Worm (Caenorhabditis elegans) whole organism, L2 larva: Measurements from ENCODE around the gene fipr-5.

ENCODE experiments used
- F13H6.1 ChIP-seq: sonication (generic microtip); optimal IDR thresholded peaks from 2 replicates; lab custom pipeline; 2016; ENCODE audit warnings: missing genetic modification characterization, missing compliant biosample characterization
- R02D3.7 ChIP-seq: fragments of 150-350 bp; optimal IDR thresholded peaks from 2 replicates; lab custom pipeline; 2014; ENCODE audit warnings: missing biosample characterization, missing genetic modification characterization
- ZK546.5 ChIP-seq: sonication (generic microtip); optimal IDR thresholded peaks from 2 replicates; lab custom pipeline; 2017; ENCODE audit warnings: missing biosample characterization, missing genetic modification characterization
- aly-2 ChIP-seq: fragments of 150-350 bp; optimal IDR thresholded peaks from 2 replicates; lab custom pipeline; 2014; ENCODE audit warnings: missing biosample characterization, missing genetic modification characterization
- ama-1 ChIP-seq: fragments of 150-350 bp; optimal IDR thresholded peaks from 2 replicates; lab custom pipeline; 2018; ENCODE audit warnings: inconsistent platforms
- blmp-1 ChIP-seq: sonication (generic microtip); optimal IDR thresholded peaks from 2 replicates; lab custom pipeline; 2017; ENCODE audit warnings: missing genetic modification characterization, mild to moderate bottlenecking, missing compliant biosample characterization, antibody characterized with exemption, moderate library complexity; ENCODE audit not compliant: insufficient read depth
- ceh-16 ChIP-seq: fragments of 150-350 bp; optimal IDR thresholded peaks from 2 replicates; lab custom pipeline; 2014; ENCODE audit warnings: missing biosample characterization, missing genetic modification characterization
- ceh-82 ChIP-seq: fragments of 150-350 bp; optimal IDR thresholded peaks from 2 replicates; lab custom pipeline; 2014; ENCODE audit warnings: missing biosample characterization, missing genetic modification characterization
- dmd-4 ChIP-seq: sonication (generic microtip); optimal IDR thresholded peaks from 2 replicates; lab custom pipeline; 2017; ENCODE audit warnings: missing biosample characterization, missing genetic modification characterization
- egl-27 ChIP-seq: sonication (generic microtip); optimal IDR thresholded peaks from 3 replicates; lab custom pipeline; 2017; ENCODE audit warnings: missing biosample characterization, missing genetic modification reagents, missing genetic modification characterization
- elt-3 ChIP-seq: sonication (generic microtip); optimal IDR thresholded peaks from 2 replicates; lab custom pipeline; 2017; ENCODE audit warnings: missing biosample characterization, missing genetic modification characterization
- fos-1 ChIP-seq: fragments of 150-350 bp; optimal IDR thresholded peaks from 2 replicates; lab custom pipeline; 2014; ENCODE audit warnings: missing biosample characterization, missing genetic modification characterization
- lin-11 ChIP-seq: fragments of 150-350 bp; sonication (generic microtip); optimal IDR thresholded peaks from 2 replicates; lab custom pipeline; 2014; ENCODE audit warnings: missing biosample characterization, missing genetic modification characterization, inconsistent platforms, mixed read lengths
- lin-13 ChIP-seq: fragments of 150-350 bp; optimal IDR thresholded peaks from 2 replicates; lab custom pipeline; 2014; ENCODE audit warnings: missing biosample characterization, missing genetic modification reagents, missing genetic modification characterization
- lin-39 ChIP-seq: fragments of 150-350 bp; optimal IDR thresholded peaks from 2 replicates; lab custom pipeline; 2014; ENCODE audit warnings: missing biosample characterization, missing genetic modification reagents, missing genetic modification characterization
- lsy-2 ChIP-seq, 2 experiments: fragments of 150-350 bp in 1 of 2; sonication (generic microtip) in 1 of 2; optimal IDR thresholded peaks; 2 replicates each; lab custom pipeline; 2014 to 2017; ENCODE audit warnings: missing biosample characterization in 2 of 2, missing genetic modification characterization in 2 of 2
- mbf-1 ChIP-seq: sonication (generic microtip); optimal IDR thresholded peaks from 2 replicates; lab custom pipeline; 2017; ENCODE audit warnings: missing biosample characterization, missing genetic modification characterization
- mdl-1 ChIP-seq, 2 experiments: fragments of 150-350 bp in 1 of 2; sonication (generic microtip) in 1 of 2; optimal IDR thresholded peaks; 2 replicates each; lab custom pipeline; 2017; ENCODE audit warnings: missing biosample characterization in 2 of 2, missing genetic modification characterization in 2 of 2
- nhr-10 ChIP-seq: sonication (generic microtip); optimal IDR thresholded peaks from 2 replicates; lab custom pipeline; 2017; ENCODE audit warnings: missing biosample characterization, missing genetic modification characterization
- nhr-12 ChIP-seq: fragments of 150-350 bp; optimal IDR thresholded peaks from 2 replicates; lab custom pipeline; 2014; ENCODE audit warnings: missing biosample characterization, missing genetic modification characterization
- nhr-21 ChIP-seq: fragments of 150-350 bp; optimal IDR thresholded peaks from 2 replicates; lab custom pipeline; 2014; ENCODE audit warnings: missing biosample characterization, missing genetic modification characterization
- nhr-237 ChIP-seq: fragments of 150-350 bp; optimal IDR thresholded peaks from 2 replicates; lab custom pipeline; 2014; ENCODE audit warnings: missing biosample characterization, missing genetic modification characterization
- nhr-6 ChIP-seq: fragments of 150-350 bp; optimal IDR thresholded peaks from 2 replicates; lab custom pipeline; 2014; ENCODE audit warnings: missing biosample characterization, missing genetic modification characterization
- nhr-77 ChIP-seq: fragments of 150-350 bp; optimal IDR thresholded peaks from 2 replicates; lab custom pipeline; 2014; ENCODE audit warnings: missing biosample characterization, missing genetic modification characterization
- peb-1 ChIP-seq: fragments of 150-350 bp; optimal IDR thresholded peaks from 2 replicates; lab custom pipeline; 2014; ENCODE audit warnings: missing biosample characterization, missing genetic modification characterization
- sem-4 ChIP-seq: fragments of 150-350 bp; optimal IDR thresholded peaks from 2 replicates; lab custom pipeline; 2014; ENCODE audit warnings: missing biosample characterization, missing genetic modification reagents, missing genetic modification characterization
- sma-9 ChIP-seq, 2 experiments: fragments of 150-350 bp in 1 of 2; sonication (generic microtip) in 1 of 2; optimal IDR thresholded peaks; 2 replicates each; lab custom pipeline; 2014 to 2016; ENCODE audit warnings: missing genetic modification characterization in 2 of 2, mild to moderate bottlenecking in 1 of 2, missing biosample characterization in 1 of 2, missing compliant biosample characterization in 1 of 2, missing genetic modification reagents in 1 of 2, moderate library complexity in 1 of 2
- unc-55 ChIP-seq: fragments of 150-350 bp; sonication (generic microtip); optimal IDR thresholded peaks from 3 replicates; lab custom pipeline; 2014; ENCODE audit warnings: missing biosample characterization, missing genetic modification reagents, missing genetic modification characterization
- zag-1 ChIP-seq: fragments of 150-350 bp; optimal IDR thresholded peaks from 2 replicates; lab custom pipeline; 2014; ENCODE audit warnings: missing biosample characterization, missing genetic modification characterization

The fipr-5 gene

DNA sequence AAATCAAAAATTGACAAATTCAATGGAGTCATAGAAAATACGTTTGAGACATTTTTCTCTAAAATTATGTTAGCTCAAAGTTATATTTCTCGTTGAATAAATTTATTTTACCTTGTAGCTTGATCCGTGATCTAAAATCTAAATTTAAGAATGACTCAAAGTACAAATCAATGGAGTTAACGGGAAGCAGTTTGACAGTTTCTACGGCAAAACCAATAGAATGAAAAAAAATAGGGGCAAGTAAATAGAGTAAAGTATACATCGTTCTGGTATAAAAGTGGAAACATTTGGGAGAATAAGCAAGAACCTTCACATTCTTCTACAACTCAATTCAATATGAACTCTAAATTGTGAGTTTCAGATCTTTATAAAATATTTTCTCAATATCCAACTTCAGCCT is 9.7 kb upstream of the fipr-5 start, which contains the start of gene fipr-6:
fipr-6 (plus strand) TSS at position 301 of the 400 bp plus-strand sequence.
- no peak for TF ChIP-seq mbf-1 (tag; lab: Kevin White, UChicago)
- no peak for TF ChIP-seq nhr-6 (tag; lab: Kevin White, UChicago)
- no peak for TF ChIP-seq dmd-4
- TF ChIP-seq lin-13 = no peak
- TF ChIP-seq, all 48 proteins: peak for 0

ce11 chrV:10229222-10229879 is 8.1 kb upstream of the fipr-5 start, which contains the start of the genes pyt-1 and fipr-7:
TSS of gene pyt-1 (minus strand) at chrV:10229322.
TSS of gene fipr-7 (plus strand) at chrV:10229829.
- TF ChIP-seq egl-27 (tag; lab: Kevin White, UChicago) (no peak), ceh-16 (tag; lab: Kevin White, UChicago) (no peak), nhr-6 (tag; lab: Kevin White, UChicago) (no peak), blmp-1 (tag; lab: Kevin White, UChicago) (no peak), lin-13 (no peak), nhr-10 (tag; lab: Kevin White, UChicago) (no peak), nhr-12 (tag; lab: Kevin White, UChicago) (no peak), peb-1 (tag; lab: Kevin White, UChicago) (no peak), nhr-237 (tag; lab: Kevin White, UChicago) (no peak)

DNA sequence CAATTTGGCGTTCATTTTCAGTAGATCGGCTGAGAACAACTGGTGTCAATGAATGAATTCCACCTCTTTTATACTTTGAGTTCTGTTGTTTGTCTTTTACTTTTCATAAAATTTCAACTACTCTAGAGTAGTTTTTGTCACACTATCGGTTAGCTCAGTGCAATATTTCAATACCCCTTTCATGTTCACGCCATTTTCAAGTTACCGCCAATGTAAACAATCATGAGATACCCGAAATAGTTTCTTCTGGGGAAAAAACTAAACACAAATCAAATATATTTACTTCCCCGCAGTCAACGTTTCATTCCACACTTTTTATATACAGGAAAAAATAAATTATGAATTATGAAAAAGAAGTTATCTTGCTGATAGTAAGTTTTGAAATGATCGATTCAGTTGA is 7.1 kb upstream of the fipr-5 start, which contains the start of gene fipr-4:
fipr-4 (minus strand) TSS at position 101 of the 400 bp plus-strand sequence.
- TF ChIP-seq F13H6.1 = peak; percentile 9
- no peak for TF ChIP-seq elt-3 (tag; lab: Kevin White, UChicago)

- no peak for TF ChIP-seq ceh-82
These were observed 6.1 kb upstream of the fipr-5 start, which contains the start of gene ttr-19 for ce11 chrV:10227333-10227732. TSS of gene ttr-19 (minus strand) at chrV:10227433.

DNA sequence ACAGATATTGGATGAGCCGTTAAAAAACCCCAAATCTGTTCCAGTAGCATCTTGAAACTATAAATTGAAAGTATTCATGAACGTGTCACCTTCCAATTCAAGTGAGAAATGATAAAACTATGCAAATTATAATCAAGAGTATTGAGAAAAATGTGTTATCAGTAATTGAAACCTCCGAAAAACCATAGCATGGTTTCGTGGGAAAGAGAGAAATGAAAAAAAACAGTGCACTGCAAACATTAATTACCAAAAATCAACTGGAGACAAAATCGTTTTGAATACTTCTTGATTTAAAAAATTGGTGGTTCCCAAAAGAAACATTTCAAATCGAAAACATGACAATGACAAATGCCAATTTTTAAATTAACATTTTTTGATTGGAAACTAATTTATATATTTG is 4.4 kb upstream of the fipr-5 start, which contains the start of gene daf-36:
daf-36 (minus strand) TSS at position 101 of the 400 bp plus-strand sequence.
- TF ChIP-seq fos-1 (tag; lab: Kevin White, UChicago) = peak; percentile 62
- TF ChIP-seq dmd-4 = no peak

- peak; percentile 60 for TF ChIP-seq fos-1 (tag; lab: Kevin White, UChicago)
- no peak for TF ChIP-seq nhr-77 (tag; lab: Kevin White, UChicago)
- no peak for TF ChIP-seq lin-11 (tag; lab: Kevin White, UChicago)
These were observed 3.4 kb upstream of the fipr-5 start for ce11 chrV:10224619-10225018.

- TF ChIP-seq sem-4 (tag; lab: Kevin White, UChicago) = no peak
- no peak for TF ChIP-seq lsy-2 (tag; optimal IDR thresholded peaks at IDR 0.05; lab: Kevin White, UChicago)
- no peak for TF ChIP-seq zag-1 (tag; lab: Kevin White, UChicago)
- TF ChIP-seq blmp-1 (tag; lab: Kevin White, UChicago) = no peak
- TF ChIP-seq aly-2 (tag; lab: Kevin White, UChicago) = no peak
- no peak for TF ChIP-seq unc-55 (GFP tag; lab: Kevin White, UChicago)
- TF ChIP-seq ama-1 = no peak
- no peak for TF ChIP-seq R02D3.7
- no peak for TF ChIP-seq nhr-12 (tag; lab: Kevin White, UChicago)
- no peak for TF ChIP-seq mdl-1 (tag; optimal IDR thresholded peaks at IDR 0.05; lab: Kevin White, UChicago)
- no peak for TF ChIP-seq sma-9 (GFP tag; optimal IDR thresholded peaks at IDR 0.05; lab: Kevin White, UChicago)
- TF ChIP-seq sma-9 (tag; optimal IDR thresholded peaks at IDR 0.05; lab: Kevin White, UChicago) = no peak
- no peak for TF ChIP-seq nhr-21 (tag; lab: Kevin White, UChicago)
- TF ChIP-seq ZK546.5 (tag; lab: Kevin White, UChicago) = no peak
- TF ChIP-seq ceh-82 = no peak
- TF ChIP-seq mbf-1 (tag; lab: Kevin White, UChicago) = no peak
- TF ChIP-seq lin-39 = no peak
These were observed 790 bp upstream of the fipr-5 start, which contains the start of gene C12D8.20 for ce11 chrV:10222007-10222406. TSS of gene C12D8.20 (plus strand) at chrV:10222307.
